Worm (Caenorhabditis elegans): ENCODE measurements around the gene K06H7.7.

Gene K06H7.7

DNA sequence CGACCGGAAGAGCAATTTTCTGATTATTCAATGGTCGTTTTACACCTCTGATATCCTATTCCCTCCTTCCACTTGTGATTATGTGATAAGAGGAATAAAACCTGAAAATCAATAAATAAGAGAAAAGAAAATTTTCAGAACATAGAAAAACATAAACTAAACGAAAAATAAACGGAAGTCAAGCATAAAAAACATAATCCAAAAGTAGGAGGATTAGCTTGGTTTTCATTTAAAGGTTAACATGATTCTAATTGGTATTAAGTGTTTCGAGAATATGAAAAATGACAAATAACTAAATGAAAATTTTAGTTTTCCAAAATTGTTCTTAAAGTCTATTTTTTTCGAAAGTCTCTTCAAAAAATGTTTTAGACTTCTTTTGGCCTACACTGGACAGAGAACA, 35.9 kb upstream of the K06H7.7 start, which contains the start of gene gei-8:
Gene gei-8 (minus strand): TSS at position 101 of the 400 bp plus-strand sequence.
- TF ChIP-seq tbx-11 (GFP tag; IDR thresholded peaks at IDR 0.05) (no peak), sea-1 (GFP tag; conservative IDR thresholded peaks at IDR 0.05) (no peak), tra-4 (tag; optimal IDR thresholded peaks at IDR 0.05) (no peak), tbx-37 (GFP tag; conservative IDR thresholded peaks at IDR 0.05) (no peak), flt-1 (GFP tag; IDR thresholded peaks at IDR 0.05) (no peak), B0310.2 (tag; optimal IDR thresholded peaks at IDR 0.05) (no peak), ets-7 (tag; optimal IDR thresholded peaks at IDR 0.05) (no peak), aly-1 (tag; optimal IDR thresholded peaks at IDR 0.05) (no peak), hmg-4 (GFP tag; optimal IDR thresholded peaks at IDR 0.05) (no peak), scrt-1 (GFP tag; IDR thresholded peaks at IDR 0.05) (no peak), ceh-13 (GFP tag; optimal IDR thresholded peaks at IDR 0.05) (no peak), ama-1 (optimal IDR thresholded peaks at IDR 0.05) (no peak), ceh-36 (tag; optimal IDR thresholded peaks at IDR 0.05) (no peak), pes-1 (GFP tag; IDR thresholded peaks at IDR 0.05) (no peak), F13C5.2 (tag; optimal IDR thresholded peaks at IDR 0.05) (no peak), hmbx-1 (tag; optimal IDR thresholded peaks at IDR 0.05) (no peak), hnd-1 (tag; optimal IDR thresholded peaks at IDR 0.05) (no peak)

DNA sequence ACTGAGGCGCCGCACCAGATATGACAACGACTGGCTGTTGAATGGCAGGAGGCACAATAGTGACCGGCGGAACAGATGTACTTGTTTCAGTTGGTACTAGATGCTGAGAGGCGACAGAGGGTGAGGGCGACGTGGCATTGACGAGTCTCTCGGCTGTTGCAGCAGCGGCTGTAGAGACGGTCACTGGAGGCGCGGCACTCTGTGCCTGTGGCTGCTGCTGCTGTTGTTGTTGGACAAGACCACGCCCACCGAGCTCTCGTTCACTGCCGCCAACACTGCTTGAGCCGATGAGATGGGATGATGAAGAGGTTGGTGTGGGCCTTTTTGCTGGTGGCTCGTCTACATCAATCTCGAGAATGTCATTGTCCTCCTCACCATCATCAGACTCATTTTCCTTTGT, 31.9 kb upstream of the K06H7.7 start:
- no peak for TF ChIP-seq aly-1 (tag; optimal IDR thresholded peaks at IDR 0.05)
- no peak for TF ChIP-seq hnd-1 (tag; optimal IDR thresholded peaks at IDR 0.05)
- no peak for TF ChIP-seq ceh-36 (tag; optimal IDR thresholded peaks at IDR 0.05)
- no peak for TF ChIP-seq ceh-13 (GFP tag; optimal IDR thresholded peaks at IDR 0.05)
- TF ChIP-seq F13C5.2 (tag; optimal IDR thresholded peaks at IDR 0.05), result no peak
- no peak for TF ChIP-seq tbx-37 (GFP tag; conservative IDR thresholded peaks at IDR 0.05)
- no peak for TF ChIP-seq scrt-1 (GFP tag; IDR thresholded peaks at IDR 0.05)
- no peak for TF ChIP-seq hmbx-1 (tag; optimal IDR thresholded peaks at IDR 0.05)
- TF ChIP-seq ets-7 (tag; optimal IDR thresholded peaks at IDR 0.05), result no peak
- TF ChIP-seq pes-1 (GFP tag; IDR thresholded peaks at IDR 0.05), result no peak
- no peak for TF ChIP-seq sea-1 (GFP tag; conservative IDR thresholded peaks at IDR 0.05)
- no peak for TF ChIP-seq ama-1 (optimal IDR thresholded peaks at IDR 0.05)
- TF ChIP-seq tra-4 (tag; optimal IDR thresholded peaks at IDR 0.05), result no peak
- no peak for TF ChIP-seq hmg-4 (GFP tag; optimal IDR thresholded peaks at IDR 0.05)
- TF ChIP-seq B0310.2 (tag; optimal IDR thresholded peaks at IDR 0.05), result no peak
- TF ChIP-seq flt-1 (GFP tag; IDR thresholded peaks at IDR 0.05), result no peak
- TF ChIP-seq tbx-11 (GFP tag; IDR thresholded peaks at IDR 0.05), result no peak

DNA sequence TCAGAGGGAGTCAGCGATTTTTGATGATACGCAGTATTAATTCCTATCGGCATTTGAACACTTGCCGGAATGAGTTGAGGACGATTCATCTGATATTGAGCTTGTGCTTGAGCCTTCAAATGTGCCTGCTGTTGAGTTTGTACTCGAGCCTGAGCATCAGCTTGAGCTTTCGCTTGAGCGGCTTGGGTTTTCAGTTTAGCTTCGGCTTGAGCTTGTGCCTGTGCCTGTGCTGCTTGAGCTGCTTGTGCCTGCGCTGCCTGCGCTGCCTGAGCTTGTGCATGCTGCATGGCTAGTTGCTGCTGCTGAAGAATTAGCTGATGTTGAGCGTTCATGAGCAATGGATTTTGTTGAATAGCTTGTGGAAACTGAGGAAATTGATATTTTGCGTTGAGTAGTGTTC, 30.6 kb upstream of the K06H7.7 start:
- no peak for TF ChIP-seq ceh-13 (GFP tag; optimal IDR thresholded peaks at IDR 0.05)
- no peak for TF ChIP-seq tbx-11 (GFP tag; IDR thresholded peaks at IDR 0.05)
- no peak for TF ChIP-seq hmg-4 (GFP tag; optimal IDR thresholded peaks at IDR 0.05)
- no peak for TF ChIP-seq F13C5.2 (tag; optimal IDR thresholded peaks at IDR 0.05)
- no peak for TF ChIP-seq tbx-37 (GFP tag; conservative IDR thresholded peaks at IDR 0.05)
- no peak for TF ChIP-seq pes-1 (GFP tag; IDR thresholded peaks at IDR 0.05)
- TF ChIP-seq B0310.2 (tag; optimal IDR thresholded peaks at IDR 0.05), result no peak
- no peak for TF ChIP-seq hmbx-1 (tag; optimal IDR thresholded peaks at IDR 0.05)
- TF ChIP-seq aly-1 (tag; optimal IDR thresholded peaks at IDR 0.05), result no peak
- no peak for TF ChIP-seq ceh-36 (tag; optimal IDR thresholded peaks at IDR 0.05)
- TF ChIP-seq hnd-1 (tag; optimal IDR thresholded peaks at IDR 0.05), result no peak

DNA sequence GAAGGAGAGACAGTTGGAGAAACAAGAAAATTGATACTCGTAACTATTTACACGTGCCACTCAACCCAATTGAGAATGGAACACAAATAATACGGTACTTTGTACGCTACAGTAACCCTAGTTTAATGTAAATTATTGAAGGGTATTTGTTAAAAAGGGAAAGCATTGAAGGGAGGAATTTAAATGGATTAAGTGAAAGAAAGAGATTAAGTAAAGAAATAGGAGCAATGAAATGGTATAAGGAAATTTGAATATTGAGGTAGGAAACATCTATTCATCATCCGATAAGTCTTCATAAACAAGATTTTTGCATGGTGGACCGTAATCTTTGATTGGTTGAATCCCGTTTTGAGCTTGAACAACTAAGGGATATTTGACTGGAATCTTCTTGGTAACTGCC, 26.1 kb upstream of the K06H7.7 start:
- TF ChIP-seq ceh-13 (GFP tag; optimal IDR thresholded peaks at IDR 0.05) (no peak), pes-1 (GFP tag; IDR thresholded peaks at IDR 0.05) (no peak), ama-1 (optimal IDR thresholded peaks at IDR 0.05) (no peak), hmbx-1 (tag; optimal IDR thresholded peaks at IDR 0.05) (no peak), flt-1 (GFP tag; IDR thresholded peaks at IDR 0.05) (no peak), hmg-4 (GFP tag; optimal IDR thresholded peaks at IDR 0.05) (no peak), tbx-37 (GFP tag; conservative IDR thresholded peaks at IDR 0.05) (no peak), sea-1 (GFP tag; conservative IDR thresholded peaks at IDR 0.05) (no peak), ceh-36 (tag; optimal IDR thresholded peaks at IDR 0.05) (no peak), ets-7 (tag; optimal IDR thresholded peaks at IDR 0.05) (no peak), F13C5.2 (tag; optimal IDR thresholded peaks at IDR 0.05) (no peak)

DNA sequence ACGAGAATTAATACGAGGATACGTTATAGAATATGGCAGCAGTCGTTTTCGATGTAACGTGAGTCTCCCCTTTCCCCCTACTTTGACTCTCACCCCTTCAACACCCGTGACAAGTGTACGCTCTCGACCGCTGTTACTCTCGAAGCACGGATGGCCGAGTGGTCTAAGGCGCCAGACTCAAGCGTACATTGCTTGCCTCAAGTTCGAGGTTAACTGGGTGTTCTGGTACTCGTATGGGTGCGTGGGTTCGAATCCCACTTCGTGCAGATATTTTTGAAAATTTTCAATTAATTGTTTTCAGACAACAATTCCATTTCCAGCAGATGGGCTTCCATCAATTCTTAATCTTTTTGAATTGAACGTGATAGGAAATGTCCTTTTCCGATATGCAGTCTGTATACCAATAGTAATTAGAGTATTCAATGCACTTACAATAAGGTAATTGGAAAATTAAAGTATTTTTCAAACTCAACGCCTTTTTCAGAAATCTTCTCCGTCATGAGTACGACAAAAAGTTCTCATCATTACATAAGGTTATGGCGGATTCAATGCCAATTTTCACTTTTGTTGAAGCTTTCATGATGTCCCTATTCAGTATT, 24.3 kb upstream of the K06H7.7 start:
- TF ChIP-seq ets-7 (tag; optimal IDR thresholded peaks at IDR 0.05) (peak; percentile 70), B0310.2 (tag; optimal IDR thresholded peaks at IDR 0.05) (peak; percentile 90), F13C5.2 (tag; optimal IDR thresholded peaks at IDR 0.05) (peak; percentile 90), pes-1 (GFP tag; IDR thresholded peaks at IDR 0.05) (peak; percentile 95), ceh-36 (tag; optimal IDR thresholded peaks at IDR 0.05) (peak; percentile 89), ama-1 (optimal IDR thresholded peaks at IDR 0.05) (no peak), hnd-1 (tag; optimal IDR thresholded peaks at IDR 0.05) (peak; percentile 68), tbx-11 (GFP tag; IDR thresholded peaks at IDR 0.05) (peak; percentile 89), tbx-37 (GFP tag; conservative IDR thresholded peaks at IDR 0.05) (peak; percentile 83), ceh-13 (GFP tag; optimal IDR thresholded peaks at IDR 0.05) (peak; percentile 87), sea-1 (GFP tag; conservative IDR thresholded peaks at IDR 0.05) (peak; percentile 91), scrt-1 (GFP tag; IDR thresholded peaks at IDR 0.05) (peak; percentile 89), aly-1 (tag; optimal IDR thresholded peaks at IDR 0.05) (peak; percentile 90), hmbx-1 (tag; optimal IDR thresholded peaks at IDR 0.05) (peak; percentile 57), flt-1 (GFP tag; IDR thresholded peaks at IDR 0.05) (peak; percentile 93), tra-4 (tag; optimal IDR thresholded peaks at IDR 0.05) (peak; percentile 70), hmg-4 (GFP tag; optimal IDR thresholded peaks at IDR 0.05) (peak; percentile 93)

DNA sequence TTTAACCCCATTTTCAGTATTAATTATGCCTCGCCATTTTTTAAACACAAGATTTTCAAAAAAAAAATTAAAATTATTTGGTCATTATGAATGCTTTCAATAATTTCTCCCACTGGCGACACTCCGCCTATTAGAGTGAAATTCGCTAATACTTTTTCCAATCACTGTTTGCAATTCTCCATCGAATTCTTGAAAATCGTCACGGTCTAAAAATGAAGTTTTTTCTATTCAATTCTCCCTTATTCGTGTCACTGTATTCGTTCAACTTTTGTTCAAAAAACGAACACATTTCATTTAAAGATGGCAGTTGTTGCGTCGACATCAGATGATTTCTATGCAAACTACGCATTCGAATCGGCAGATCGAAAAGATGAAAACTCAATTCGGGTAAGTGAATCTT, 23.2 kb upstream of the K06H7.7 start, which contains the start of gene C14B9.3:
Gene C14B9.3 (plus strand): TSS at position 301 of the 400 bp plus-strand sequence.
- TF ChIP-seq flt-1 (GFP tag; IDR thresholded peaks at IDR 0.05) (no peak), tra-4 (tag; optimal IDR thresholded peaks at IDR 0.05) (no peak), sea-1 (GFP tag; conservative IDR thresholded peaks at IDR 0.05) (no peak), hmbx-1 (tag; optimal IDR thresholded peaks at IDR 0.05) (no peak), pes-1 (GFP tag; IDR thresholded peaks at IDR 0.05) (no peak), tbx-11 (GFP tag; IDR thresholded peaks at IDR 0.05) (no peak), F13C5.2 (tag; optimal IDR thresholded peaks at IDR 0.05) (no peak), ama-1 (optimal IDR thresholded peaks at IDR 0.05) (no peak), ets-7 (tag; optimal IDR thresholded peaks at IDR 0.05) (no peak), aly-1 (tag; optimal IDR thresholded peaks at IDR 0.05) (no peak), hmg-4 (GFP tag; optimal IDR thresholded peaks at IDR 0.05) (no peak), B0310.2 (tag; optimal IDR thresholded peaks at IDR 0.05) (no peak), ceh-36 (tag; optimal IDR thresholded peaks at IDR 0.05) (no peak)

Data from whole organism, early embryonic.